Worm (Caenorhabditis elegans): ENCODE results near the gene C36B7.4.

C36B7.4 gene

ce11 chrX:7101477-7101876 lies 15.7 kb upstream of the C36B7.4 start, which contains the start of gene C36B7.3:
Gene C36B7.3 (plus strand): TSS chrX:7101777.
- TF ChIP-seq nhr-6 (tag; optimal IDR thresholded peaks at IDR 0.05) (no peak), ZK546.5 (tag; optimal IDR thresholded peaks at IDR 0.05) (no peak), nhr-77 (tag; optimal IDR thresholded peaks at IDR 0.05) (no peak), ztf-4 (tag; optimal IDR thresholded peaks at IDR 0.05) (no peak), nhr-10 (tag; optimal IDR thresholded peaks at IDR 0.05) (no peak), C34F6.9 (tag; optimal IDR thresholded peaks at IDR 0.05) (no peak), unc-55 (GFP tag; optimal IDR thresholded peaks at IDR 0.05) (no peak), dmd-4 (tag; optimal IDR thresholded peaks at IDR 0.05) (no peak), zag-1 (tag; optimal IDR thresholded peaks at IDR 0.05) (no peak), mdl-1 (tag; optimal IDR thresholded peaks at IDR 0.05) (no peak), gmeb-1 (tag; optimal IDR thresholded peaks at IDR 0.05) (no peak), F13H6.1 (tag; optimal IDR thresholded peaks at IDR 0.05) (no peak), nhr-23 (tag; optimal IDR thresholded peaks at IDR 0.05) (no peak), snpc-4 (tag; optimal IDR thresholded peaks at IDR 0.05) (no peak), ceh-82 (tag; optimal IDR thresholded peaks at IDR 0.05) (no peak), egl-27 (tag; optimal IDR thresholded peaks at IDR 0.05) (no peak), R02D3.7 (tag; optimal IDR thresholded peaks at IDR 0.05) (no peak), lin-39 (tag; optimal IDR thresholded peaks at IDR 0.05) (no peak), sma-3 (GFP tag; optimal IDR thresholded peaks at IDR 0.05) (no peak)

ce11 chrX:7100290-7100689 lies 14.5 kb upstream of the C36B7.4 start, which contains the start of gene C36B7.6:
Gene C36B7.6 (minus strand): TSS chrX:7100338.
- TF ChIP-seq mdl-1 (tag; optimal IDR thresholded peaks at IDR 0.05) (no peak), ceh-16 (tag; optimal IDR thresholded peaks at IDR 0.05) (no peak), blmp-1 (tag; optimal IDR thresholded peaks at IDR 0.05; ENCODE audit: insufficient read depth) (no peak), gmeb-1 (tag; optimal IDR thresholded peaks at IDR 0.05) (no peak), skn-1 (tag; optimal IDR thresholded peaks at IDR 0.05) (no peak), ztf-11 (tag; optimal IDR thresholded peaks at IDR 0.05) (no peak), elt-1 (tag; optimal IDR thresholded peaks at IDR 0.05) (no peak), sem-4 (tag; optimal IDR thresholded peaks at IDR 0.05) (no peak), snpc-4 (tag; optimal IDR thresholded peaks at IDR 0.05) (no peak), aly-2 (tag; optimal IDR thresholded peaks at IDR 0.05) (no peak), dmd-4 (tag; optimal IDR thresholded peaks at IDR 0.05) (no peak), alr-1 (tag; optimal IDR thresholded peaks at IDR 0.05) (no peak), nhr-129 (tag; optimal IDR thresholded peaks at IDR 0.05) (peak; percentile 53), lin-13 (GFP tag; optimal IDR thresholded peaks at IDR 0.05) (no peak), F13H6.1 (tag; optimal IDR thresholded peaks at IDR 0.05) (no peak), unc-55 (GFP tag; optimal IDR thresholded peaks at IDR 0.05) (peak; percentile 37), crh-2 (tag; optimal IDR thresholded peaks at IDR 0.05) (peak; percentile 30), peb-1 (tag; optimal IDR thresholded peaks at IDR 0.05) (no peak), nhr-10 (tag; optimal IDR thresholded peaks at IDR 0.05) (no peak), C34F6.9 (tag; optimal IDR thresholded peaks at IDR 0.05) (peak; percentile 54), unc-39 (tag; optimal IDR thresholded peaks at IDR 0.05) (no peak), nhr-23 (tag; optimal IDR thresholded peaks at IDR 0.05) (no peak), zag-1 (tag; optimal IDR thresholded peaks at IDR 0.05) (no peak), R02D3.7 (tag; optimal IDR thresholded peaks at IDR 0.05) (no peak), lsy-2 (tag; optimal IDR thresholded peaks at IDR 0.05) (no peak), nhr-237 (tag; optimal IDR thresholded peaks at IDR 0.05) (no peak), ama-1 (optimal IDR thresholded peaks at IDR 0.05) (no peak), fos-1 (tag; optimal IDR thresholded peaks at IDR 0.05) (peak; percentile 43), nhr-21 (tag; optimal IDR thresholded peaks at IDR 0.05) (no peak), ZK546.5 (tag; optimal IDR thresholded peaks at IDR 0.05) (no peak), egl-27 (tag; optimal IDR thresholded peaks at IDR 0.05) (no peak), sma-3 (GFP tag; optimal IDR thresholded peaks at IDR 0.05) (peak; percentile 3), sma-9 (GFP tag; optimal IDR thresholded peaks at IDR 0.05) (no peak), sma-9 (tag; optimal IDR thresholded peaks at IDR 0.05) (no peak), nhr-6 (tag; optimal IDR thresholded peaks at IDR 0.05) (no peak)

DNA sequence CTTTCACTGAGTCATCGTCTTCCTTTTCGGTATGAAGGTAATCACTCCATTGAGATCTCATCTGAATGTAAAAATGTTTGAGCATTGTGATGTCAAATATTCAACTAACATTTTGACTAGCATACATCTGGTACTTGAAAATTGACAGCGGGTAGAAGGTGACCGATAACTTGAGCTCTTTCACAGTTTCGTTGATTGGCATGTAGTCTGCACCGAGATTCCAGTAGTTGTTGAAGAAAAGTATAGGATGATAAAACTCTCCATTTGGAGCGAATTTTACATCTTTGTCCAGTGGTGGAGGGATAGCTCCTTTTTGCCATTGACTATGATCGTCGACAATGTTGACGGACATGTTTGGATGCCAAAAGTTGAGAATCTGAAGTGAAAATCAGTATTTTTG lies 13.2 kb upstream of the C36B7.4 start:
- TF ChIP-seq elt-1 (tag; optimal IDR thresholded peaks at IDR 0.05) = no peak
- TF ChIP-seq skn-1 (tag; optimal IDR thresholded peaks at IDR 0.05) = no peak
- no peak for TF ChIP-seq R02D3.7 (tag; optimal IDR thresholded peaks at IDR 0.05)
- no peak for TF ChIP-seq unc-62 (GFP tag; optimal IDR thresholded peaks at IDR 0.05)
- no peak for TF ChIP-seq nhr-77 (tag; optimal IDR thresholded peaks at IDR 0.05)
- no peak for TF ChIP-seq nhr-12 (tag; optimal IDR thresholded peaks at IDR 0.05)
- TF ChIP-seq peb-1 (tag; optimal IDR thresholded peaks at IDR 0.05) = no peak
- TF ChIP-seq F13H6.1 (tag; optimal IDR thresholded peaks at IDR 0.05) = no peak
- TF ChIP-seq ztf-4 (tag; optimal IDR thresholded peaks at IDR 0.05) = no peak
- TF ChIP-seq ceh-16 (tag; optimal IDR thresholded peaks at IDR 0.05) = no peak
- no peak for TF ChIP-seq mbf-1 (tag; optimal IDR thresholded peaks at IDR 0.05)
- TF ChIP-seq sem-4 (tag; optimal IDR thresholded peaks at IDR 0.05) = no peak
